Worm (Caenorhabditis elegans) whole organism, early embryonic: ENCODE results near the gene Y43F8B.2.

Source experiments
- aly-1 ChIP-seq: sonication (generic microtip); optimal IDR thresholded peaks from 2 replicates; lab custom pipeline; 2016; ENCODE audit warnings: missing genetic modification characterization, missing compliant biosample characterization
- ama-1 ChIP-seq: fragments of 150-350 bp; optimal IDR thresholded peaks from 2 replicates; lab custom pipeline; 2014
- ceh-13 ChIP-seq: fragments of 200-800 bp; sonication (Bioruptor generic); optimal IDR thresholded peaks from 2 replicates; lab custom pipeline; 2018; ENCODE audit warnings: mild to moderate bottlenecking, missing genetic modification characterization, missing compliant biosample characterization
- ets-7 ChIP-seq: sonication (generic microtip); optimal IDR thresholded peaks from 2 replicates; lab custom pipeline; 2016; ENCODE audit warnings: missing genotype, missing genetic modification characterization, missing compliant biosample characterization
- flt-1 ChIP-seq: fragments of 200-800 bp; sonication (Bioruptor generic); IDR thresholded peaks from 2 replicates; pipeline ENCODE4 v1.3.6; 2022; ENCODE audit warnings: missing genetic modification characterization, missing compliant biosample characterization
- hmbx-1 ChIP-seq: sonication (generic microtip); optimal IDR thresholded peaks from 2 replicates; lab custom pipeline; 2016; ENCODE audit warnings: mild to moderate bottlenecking, missing genetic modification characterization, missing compliant biosample characterization
- hmg-4 ChIP-seq: fragments of 200-800 bp; sonication (Bioruptor generic); optimal IDR thresholded peaks from 2 replicates; lab custom pipeline; 2018; ENCODE audit warnings: mild to moderate bottlenecking, missing genetic modification characterization, missing compliant biosample characterization
- pes-1 ChIP-seq: fragments of 200-800 bp; sonication (Bioruptor generic); IDR thresholded peaks from 2 replicates; pipeline ENCODE4 v1.3.6; 2022; ENCODE audit warnings: missing genetic modification reagents, missing genetic modification characterization, missing compliant biosample characterization
- scrt-1 ChIP-seq: fragments of 200-800 bp; sonication (Bioruptor generic); IDR thresholded peaks from 2 replicates; pipeline ENCODE4 v1.3.6; 2022; ENCODE audit warnings: missing genetic modification characterization, missing compliant biosample characterization
- sea-1 ChIP-seq: fragments of 200-800 bp; sonication (Bioruptor generic); conservative IDR thresholded peaks from 2 replicates; pipeline ENCODE4 v1.3.6; 2022; ENCODE audit warnings: missing genetic modification characterization, missing compliant biosample characterization
- tbx-11 ChIP-seq: fragments of 200-800 bp; sonication (Bioruptor generic); IDR thresholded peaks from 2 replicates; pipeline ENCODE4 v1.3.6; 2022; ENCODE audit warnings: missing genetic modification characterization, missing compliant biosample characterization
- tbx-37 ChIP-seq: fragments of 200-800 bp; sonication (Bioruptor generic); conservative IDR thresholded peaks from 2 replicates; pipeline ENCODE4 v1.3.6; 2022; ENCODE audit warnings: missing genetic modification reagents, missing genetic modification characterization, missing compliant biosample characterization
- tra-4 ChIP-seq: sonication (generic microtip); optimal IDR thresholded peaks from 2 replicates; lab custom pipeline; 2017; ENCODE audit warnings: missing genetic modification characterization, missing compliant biosample characterization

DNA sequence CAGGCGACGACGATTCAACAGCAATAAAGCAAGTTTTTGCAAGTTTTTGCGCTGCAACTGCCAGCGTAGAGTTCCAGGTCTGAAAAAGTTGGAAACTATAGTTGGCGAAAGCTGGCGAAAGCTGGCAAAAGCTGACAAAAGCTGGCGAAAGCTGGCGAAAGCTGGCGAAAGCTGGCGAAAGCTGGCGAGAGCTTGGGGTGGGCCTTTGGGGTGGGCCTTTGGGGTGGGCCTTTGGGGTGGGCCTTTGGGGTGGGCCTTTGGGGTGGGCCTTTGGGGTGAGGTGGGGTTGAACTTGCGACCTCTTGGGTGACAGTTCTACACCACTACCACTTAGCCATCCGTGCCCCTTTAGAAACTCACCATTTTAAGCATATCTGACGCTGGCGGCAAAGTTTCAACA is 37.8 kb downstream of the Y43F8B.2 start:
- TF ChIP-seq sea-1 (GFP tag; lab: Robert Waterston, UW) (no peak), hmbx-1 (no peak), ama-1 (lab: Kevin White, UChicago) (no peak), flt-1 (no peak), hmg-4 (GFP tag; lab: Kevin White, UChicago) (no peak), tra-4 (no peak), pes-1 (no peak), scrt-1 (no peak), ets-7 (tag; lab: Kevin White, UChicago) (no peak), tbx-11 (no peak), tbx-37 (GFP tag; lab: Robert Waterston, UW) (no peak), ceh-13 (no peak), aly-1 (tag; lab: Kevin White, UChicago) (no peak)
